Fruit fly (Drosophila melanogaster) whole organism, embryonic: ENCODE data around the gene bi.

Source experiments
- Bteb2 ChIP-seq: fragments of 200-800 bp; sonication (Bioruptor generic); optimal IDR thresholded peaks from 2 replicates; lab custom pipeline; 2016; ENCODE audit warnings: missing biosample characterization, missing genetic modification characterization
- CG12659 ChIP-seq: fragments of 200-800 bp; sonication (Bioruptor generic); optimal IDR thresholded peaks from 3 replicates; lab custom pipeline; 2017; ENCODE audit warnings: mild to moderate bottlenecking, missing biosample characterization, missing genetic modification reagents, missing genetic modification characterization
- CG12769 ChIP-seq: fragments of 200-800 bp; sonication (Bioruptor generic); optimal IDR thresholded peaks from 2 replicates; lab custom pipeline; 2019; ENCODE audit warnings: missing biosample characterization, mild to moderate bottlenecking, missing genetic modification characterization, moderate library complexity
- CG13287 ChIP-seq: fragments of 200-800 bp; sonication (Bioruptor generic); IDR thresholded peaks from 2 replicates; pipeline ENCODE4 v1.3.6; 2022; ENCODE audit warnings: missing biosample characterization, missing genetic modification characterization; ENCODE audit not compliant: partially characterized antibody
- CG14667 ChIP-seq: fragments of 200-800 bp; sonication (Bioruptor generic); IDR thresholded peaks from 2 replicates; pipeline ENCODE4 v1.3.6; 2022; ENCODE audit warnings: missing biosample characterization, missing genetic modification characterization
- CG14710 ChIP-seq: fragments of 200-800 bp; sonication (Bioruptor generic); optimal IDR thresholded peaks from 3 replicates; lab custom pipeline; 2019; ENCODE audit warnings: missing biosample characterization, mild to moderate bottlenecking, missing genetic modification characterization, moderate library complexity
- CG15696 ChIP-seq: fragments of 200-800 bp; sonication (Bioruptor generic); optimal IDR thresholded peaks from 2 replicates; lab custom pipeline; 2019; ENCODE audit warnings: missing biosample characterization, mild to moderate bottlenecking, missing genetic modification characterization, moderate library complexity
- CG16815 ChIP-seq: fragments of 200-800 bp; sonication (Bioruptor generic); optimal IDR thresholded peaks from 3 replicates; lab custom pipeline; 2017; ENCODE audit warnings: missing biosample characterization, mild to moderate bottlenecking, missing genetic modification characterization
- CG17361 ChIP-seq: fragments of 200-800 bp; sonication (Bioruptor generic); IDR thresholded peaks from 3 replicates; pipeline ENCODE4 v1.3.6; 2022; ENCODE audit warnings: missing biosample characterization, missing genetic modification characterization
- CG18011 ChIP-seq: fragments of 200-800 bp; sonication (Bioruptor generic); optimal IDR thresholded peaks from 2 replicates; lab custom pipeline; 2017; ENCODE audit warnings: missing biosample characterization, missing genetic modification characterization, mild to moderate bottlenecking, moderate library complexity, missing genotype
- CG18262 ChIP-seq: fragments of 200-800 bp; optimal IDR thresholded peaks from 3 replicates; lab custom pipeline; 2019; ENCODE audit warnings: missing biosample characterization, mild to moderate bottlenecking, missing genetic modification characterization, moderate library complexity
- CG1832 ChIP-seq: fragments of 200-800 bp; sonication (Bioruptor generic); optimal IDR thresholded peaks from 2 replicates; lab custom pipeline; 2017; ENCODE audit warnings: missing biosample characterization, mild to moderate bottlenecking, missing genetic modification characterization, inconsistent platforms
- CG3838 ChIP-seq: fragments of 200-800 bp; sonication (Bioruptor generic); optimal IDR thresholded peaks from 3 replicates; lab custom pipeline; 2016; ENCODE audit warnings: missing biosample characterization, missing genetic modification characterization
- CG5180 ChIP-seq: fragments of 200-800 bp; sonication (Bioruptor generic); optimal IDR thresholded peaks from 3 replicates; lab custom pipeline; 2017; ENCODE audit warnings: missing biosample characterization, missing genetic modification characterization, mild to moderate bottlenecking, moderate library complexity, missing genetic modification reagents
- CG6791 ChIP-seq: fragments of 200-800 bp; sonication (Bioruptor generic); IDR thresholded peaks from 3 replicates; pipeline ENCODE4 v1.3.6; 2022; ENCODE audit warnings: missing biosample characterization, missing genetic modification characterization; ENCODE audit not compliant: partially characterized antibody
- CG7372 ChIP-seq: fragments of 200-800 bp; sonication (Bioruptor generic); IDR thresholded peaks from 2 replicates; pipeline ENCODE4 v1.3.6; 2022; ENCODE audit warnings: missing biosample characterization, missing genetic modification characterization
- CG7928 ChIP-seq: fragments of 200-800 bp; sonication (Bioruptor generic); optimal IDR thresholded peaks from 2 replicates; lab custom pipeline; 2017; ENCODE audit warnings: missing biosample characterization, mild to moderate bottlenecking, missing genetic modification characterization
- CHES-1-like ChIP-seq: fragments of 200-800 bp; sonication (Bioruptor generic); optimal IDR thresholded peaks from 2 replicates; lab custom pipeline; 2016; ENCODE audit warnings: missing biosample characterization, missing genetic modification characterization
- Dbx ChIP-seq: fragments of 200-800 bp; sonication (Bioruptor generic); IDR thresholded peaks from 3 replicates; pipeline ENCODE4 v1.3.6; 2022; ENCODE audit warnings: missing biosample characterization, missing genetic modification characterization
- Dll ChIP-seq: fragments of 200-800 bp; sonication (Bioruptor generic); IDR thresholded peaks from 4 replicates; pipeline ENCODE4 v1.3.6; 2022; ENCODE audit warnings: missing biosample characterization, missing genetic modification characterization; ENCODE audit not compliant: partially characterized antibody
- Ets97D ChIP-seq: fragments of 200-800 bp; sonication (Bioruptor generic); optimal IDR thresholded peaks from 3 replicates; lab custom pipeline; 2016; ENCODE audit warnings: missing biosample characterization, missing genetic modification characterization
- HLHmδ ChIP-seq: fragments of 200-800 bp; sonication (Bioruptor generic); optimal IDR thresholded peaks from 2 replicates; lab custom pipeline; 2018; ENCODE audit warnings: missing biosample characterization, mild to moderate bottlenecking, missing genetic modification characterization, moderate library complexity
- HmgZ ChIP-seq: fragments of 200-800 bp; sonication (Bioruptor generic); optimal IDR thresholded peaks from 2 replicates; lab custom pipeline; 2018; ENCODE audit warnings: missing biosample characterization, mild to moderate bottlenecking, missing genetic modification characterization
- Kr ChIP-seq: fragments of 200-800 bp; sonication (Bioruptor generic); optimal IDR thresholded peaks from 2 replicates; lab custom pipeline; 2017; ENCODE audit warnings: missing biosample characterization, mild to moderate bottlenecking, missing genetic modification characterization
- Max ChIP-seq: fragments of 200-800 bp; sonication (Bioruptor generic); optimal IDR thresholded peaks from 2 replicates; lab custom pipeline; 2016; ENCODE audit warnings: missing biosample characterization, mild to moderate bottlenecking, missing genetic modification characterization
- Oli ChIP-seq: fragments of 200-800 bp; sonication (Bioruptor generic); optimal IDR thresholded peaks from 2 replicates; lab custom pipeline; 2018; ENCODE audit warnings: missing biosample characterization, mild to moderate bottlenecking, missing genetic modification characterization, moderate library complexity
- PHDP ChIP-seq: fragments of 200-800 bp; sonication (Bioruptor generic); optimal IDR thresholded peaks from 3 replicates; lab custom pipeline; 2018; ENCODE audit warnings: missing biosample characterization, mild to moderate bottlenecking, missing genetic modification characterization, moderate library complexity
- Side ChIP-seq: fragments of 200-800 bp; sonication (Bioruptor generic); optimal IDR thresholded peaks from 2 replicates; lab custom pipeline; 2016; ENCODE audit warnings: missing biosample characterization, missing genetic modification characterization
- ac ChIP-seq: fragments of 200-800 bp; sonication (Bioruptor generic); optimal IDR thresholded peaks from 3 replicates; lab custom pipeline; 2017; ENCODE audit warnings: missing biosample characterization, mild to moderate bottlenecking, missing genetic modification characterization
- aop ChIP-seq: fragments of 200-800 bp; sonication (Bioruptor generic); IDR thresholded peaks from 2 replicates; pipeline ENCODE4 v1.3.6; 2022; ENCODE audit warnings: missing biosample characterization, missing genetic modification characterization
- bab2 ChIP-seq: fragments of 200-800 bp; sonication (Bioruptor generic); optimal IDR thresholded peaks from 2 replicates; lab custom pipeline; 2016; ENCODE audit warnings: missing biosample characterization, missing genetic modification characterization
- bigmax ChIP-seq: fragments of 200-800 bp; sonication (Bioruptor generic); optimal IDR thresholded peaks from 2 replicates; lab custom pipeline; 2018; ENCODE audit warnings: missing biosample characterization, mild to moderate bottlenecking, missing genetic modification characterization
- cad ChIP-seq: fragments of >200 bp; optimal IDR thresholded peaks from 2 replicates; lab custom pipeline; 2017; ENCODE audit warnings: missing biosample characterization, missing genetic modification characterization
- cas ChIP-seq: fragments of 200-800 bp; sonication (Bioruptor generic); IDR thresholded peaks from 2 replicates; pipeline ENCODE4 v1.3.6; 2022; ENCODE audit warnings: missing biosample characterization, missing genetic modification characterization
- chif ChIP-seq, 2 experiments: fragments of 200-800 bp; sonication (Bioruptor generic); optimal IDR thresholded peaks; 3 replicates each; lab custom pipeline; 2016; ENCODE audit warnings: missing biosample characterization in 2 of 2, missing genetic modification characterization in 2 of 2
- ftz-f1 ChIP-seq: fragments of 200-800 bp; sonication (Bioruptor generic); optimal IDR thresholded peaks from 2 replicates; lab custom pipeline; 2016; ENCODE audit warnings: missing biosample characterization, missing genetic modification characterization
- gcm ChIP-seq: fragments of 200-800 bp; sonication (Bioruptor generic); optimal IDR thresholded peaks from 2 replicates; lab custom pipeline; 2019; ENCODE audit warnings: missing biosample characterization, mild to moderate bottlenecking, missing genetic modification characterization, moderate library complexity
- grau ChIP-seq: fragments of 200-800 bp; optimal IDR thresholded peaks from 3 replicates; lab custom pipeline; 2019; ENCODE audit warnings: missing biosample characterization, mild to moderate bottlenecking, missing genetic modification characterization, moderate library complexity
- gro ChIP-seq: fragments of 200-800 bp; sonication (Bioruptor generic); optimal IDR thresholded peaks from 2 replicates; lab custom pipeline; 2016; ENCODE audit warnings: missing biosample characterization, missing genetic modification characterization
- hb ChIP-seq: fragments of 200-800 bp; sonication (Bioruptor generic); IDR thresholded peaks from 3 replicates; pipeline ENCODE4 v1.3.6; 2022; ENCODE audit warnings: missing biosample characterization, missing genetic modification characterization; ENCODE audit not compliant: partially characterized antibody
- maf-S ChIP-seq: fragments of 200-800 bp; sonication (Bioruptor generic); optimal IDR thresholded peaks from 2 replicates; lab custom pipeline; 2016; ENCODE audit warnings: missing biosample characterization, missing genetic modification characterization
- mirr ChIP-seq: fragments of 200-800 bp; sonication (Bioruptor generic); optimal IDR thresholded peaks from 3 replicates; lab custom pipeline; 2018; ENCODE audit warnings: missing biosample characterization, mild to moderate bottlenecking, missing genetic modification characterization
- mld ChIP-seq: fragments of 200-800 bp; sonication (Bioruptor generic); IDR thresholded peaks from 3 replicates; pipeline ENCODE4 v1.3.6; 2022; ENCODE audit warnings: missing biosample characterization, missing genetic modification characterization; ENCODE audit not compliant: partially characterized antibody
- pfk ChIP-seq: fragments of 200-800 bp; sonication (Bioruptor generic); optimal IDR thresholded peaks from 2 replicates; lab custom pipeline; 2018; ENCODE audit warnings: missing biosample characterization, mild to moderate bottlenecking, missing genetic modification characterization, moderate library complexity
- prd ChIP-seq, 3 experiments: fragments of >200 bp in 2 of 3; fragments of 200-800 bp in 1 of 3; sonication (Bioruptor generic) in 1 of 3; optimal IDR thresholded peaks in 2 of 3; IDR thresholded peaks in 1 of 3; 2 replicates in 2 of 3; 3 replicates in 1 of 3; pipeline versions ENCODE4 v1.3.6 to Lab custom; 2017 to 2022; ENCODE audit warnings: missing biosample characterization in 1 of 3, missing genetic modification characterization in 1 of 3
- sens-2 ChIP-seq: fragments of 200-800 bp; sonication (Bioruptor generic); IDR thresholded peaks from 2 replicates; pipeline ENCODE4 v1.3.6; 2022; ENCODE audit warnings: missing biosample characterization, missing genetic modification characterization
- ssp ChIP-seq: fragments of 200-800 bp; sonication (Bioruptor generic); IDR thresholded peaks from 2 replicates; pipeline ENCODE4 v1.3.6; 2022; ENCODE audit warnings: missing biosample characterization, missing genetic modification characterization
- ttk ChIP-seq: fragments of 200-800 bp; sonication (Bioruptor generic); IDR thresholded peaks from 2 replicates; pipeline ENCODE4 v2.1.2; 2022; ENCODE audit warnings: missing biosample characterization, missing genetic modification characterization
- yki ChIP-seq: fragments of >200 bp; optimal IDR thresholded peaks from 3 replicates; lab custom pipeline; 2018
- zfh1 ChIP-seq: fragments of 200-800 bp; sonication (Bioruptor generic); IDR thresholded peaks from 3 replicates; pipeline ENCODE4 v1.3.6; 2022; ENCODE audit warnings: missing biosample characterization, missing genetic modification characterization

Gene bi

DNA sequence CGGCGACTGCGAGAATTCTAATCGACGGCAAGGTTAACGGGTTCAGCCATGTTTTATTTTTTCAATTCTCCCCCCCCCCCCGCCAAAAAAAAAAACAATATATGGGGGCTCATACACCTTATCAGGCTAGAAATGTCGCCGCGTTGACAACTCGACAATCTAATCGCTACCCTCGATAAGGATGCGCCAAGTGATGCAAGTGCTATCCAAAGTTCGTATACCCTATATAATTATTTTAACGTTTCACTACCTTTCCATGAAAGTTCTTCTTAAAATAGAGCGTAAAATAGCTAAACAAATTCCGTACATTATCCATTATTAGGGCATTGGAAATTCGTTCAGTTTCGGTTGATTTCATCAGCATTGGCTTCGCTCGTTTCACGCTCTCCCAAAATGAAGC lies 33.4 kb downstream of the bi start (continued):
- TF ChIP-seq CG7928 (GFP tag; lab: Kevin White, UChicago), result no peak
- TF ChIP-seq CG15696 (tag; lab: Kevin White, UChicago), result peak; percentile 64
- TF ChIP-seq CG12659 (GFP tag; lab: Kevin White, UChicago), result peak; percentile 47
- TF ChIP-seq HmgZ (tag; lab: Kevin White, UChicago), result peak; percentile 65
- TF ChIP-seq CG18011 (GFP tag; lab: Kevin White, UChicago), result no peak
- peak; percentile 76; the same call in 2 of the 3 replicates for TF ChIP-seq Dbx (GFP tag; lab: Robert Waterston, UW)
- peak; percentile 82 for TF ChIP-seq CG12769
- no peak for TF ChIP-seq CG6791 (GFP tag; lab: Robert Waterston, UW)
- peak; percentile 76 for TF ChIP-seq CG7372
- peak; percentile 9 for TF ChIP-seq Ets97D (GFP tag; lab: Kevin White, UChicago)
- TF ChIP-seq Oli (tag; lab: Kevin White, UChicago), result peak; percentile 70
- TF ChIP-seq prd (optimal IDR thresholded peaks at IDR 0.05; lab: Kevin White, UChicago), result no peak
- peak; percentile 84 for TF ChIP-seq prd (GFP tag; IDR thresholded peaks at IDR 0.05; lab: Robert Waterston, UW)
- no peak for TF ChIP-seq cad
- peak; percentile 3 for TF ChIP-seq mirr (GFP tag; lab: Kevin White, UChicago)
- peak; percentile 73 for TF ChIP-seq grau (tag; lab: Kevin White, UChicago)
- TF ChIP-seq gcm (GFP tag; lab: Kevin White, UChicago), result peak; percentile 1
- TF ChIP-seq ac (GFP tag; lab: Kevin White, UChicago), result no peak
- TF ChIP-seq HLHmδ, result no peak
- no peak for TF ChIP-seq hb
- peak; percentile 76 for TF ChIP-seq PHDP (tag; lab: Kevin White, UChicago)
- TF ChIP-seq sens-2, result 0 out of 2 replicates have a peak, but pooled peaks have one; percentile 41
- TF ChIP-seq CG14667 (GFP tag; lab: Robert Waterston, UW), result peak; percentile 68
- peak; percentile 69 for TF ChIP-seq ssp (GFP tag; lab: Robert Waterston, UW)
- peak; percentile 36 for TF ChIP-seq maf-S (GFP tag; lab: Kevin White, UChicago)
- TF ChIP-seq ftz-f1 (GFP tag; lab: Kevin White, UChicago), result no peak
- no peak for TF ChIP-seq mld (GFP tag; lab: Robert Waterston, UW)
- peak; percentile 4 for TF ChIP-seq Max
- TF ChIP-seq CG17361 (GFP tag; lab: Robert Waterston, UW), result peak; percentile 52; the same call in 2 of the 3 replicates
- TF ChIP-seq CG16815 (GFP tag; lab: Kevin White, UChicago), result peak; percentile 55
- no peak for TF ChIP-seq pfk (GFP tag; lab: Kevin White, UChicago)
- TF ChIP-seq Side (GFP tag; lab: Kevin White, UChicago), result no peak
- TF ChIP-seq gro (GFP tag; lab: Kevin White, UChicago), result no peak
- no peak for TF ChIP-seq aop
- TF ChIP-seq CG3838 (GFP tag; lab: Kevin White, UChicago), result no peak
- TF ChIP-seq bab2 (GFP tag; lab: Kevin White, UChicago), result peak; percentile 65
- no peak for TF ChIP-seq yki (lab: Kevin White, UChicago)
- peak; percentile 14 for TF ChIP-seq CG5180 (GFP tag; lab: Kevin White, UChicago)
- TF ChIP-seq chif (GFP tag; optimal IDR thresholded peaks at IDR 0.05; lab: Kevin White, UChicago), result peak; percentile 44 to 72
- TF ChIP-seq Bteb2 (GFP tag; lab: Kevin White, UChicago), result peak; percentile 16
- TF ChIP-seq CHES-1-like (GFP tag; lab: Kevin White, UChicago), result peak; percentile 13
- TF ChIP-seq Kr (GFP tag; lab: Kevin White, UChicago), result no peak
- TF ChIP-seq CG13287 (GFP tag; lab: Robert Waterston, UW), result no peak
- TF ChIP-seq Dll, result no peak
- peak; percentile 73 for TF ChIP-seq ttk
- peak; percentile 80 for TF ChIP-seq zfh1 (GFP tag; lab: Robert Waterston, UW)
- no peak for TF ChIP-seq bigmax (GFP tag; lab: Kevin White, UChicago)
- no peak for TF ChIP-seq cas (GFP tag; lab: Robert Waterston, UW)
- peak; percentile 53 for TF ChIP-seq CG14710
- no peak for TF ChIP-seq CG1832 (GFP tag; lab: Kevin White, UChicago)
- peak; percentile 71 for TF ChIP-seq CG18262
